Worm (Caenorhabditis elegans) whole organism, L4 larva: ENCODE measurements around the gene C45G7.4.

Experiments used
- F10B5.3 ChIP-seq: sonication (generic microtip); optimal IDR thresholded peaks from 2 replicates; lab custom pipeline; 2016; ENCODE audit warnings: mild to moderate bottlenecking, missing genetic modification characterization, missing compliant biosample characterization
- F49E8.2 ChIP-seq: sonication (generic microtip); optimal IDR thresholded peaks from 2 replicates; lab custom pipeline; 2016; ENCODE audit warnings: missing compliant biosample characterization, mild to moderate bottlenecking, missing genetic modification characterization, borderline replicate concordance
- T26A8.4 ChIP-seq: fragments of 200-800 bp; sonication (Bioruptor generic); IDR thresholded peaks from 2 replicates; pipeline ENCODE4 v1.3.6; 2022; ENCODE audit warnings: missing genetic modification characterization, missing compliant biosample characterization
- Y5F2A.4 ChIP-seq: fragments of 200-800 bp; sonication (Bioruptor generic); optimal IDR thresholded peaks from 2 replicates; lab custom pipeline; 2018; ENCODE audit warnings: mild to moderate bottlenecking, missing genetic modification characterization, missing compliant biosample characterization
- aha-1 ChIP-seq: fragments of 150-350 bp; peaks from one replicate; lab custom pipeline; 2014; ENCODE audit warnings: missing biosample characterization, missing genetic modification characterization
- attf-4 ChIP-seq: sonication (generic microtip); optimal IDR thresholded peaks from 3 replicates; lab custom pipeline; 2017; ENCODE audit warnings: missing biosample characterization, missing genetic modification characterization
- ceh-28 ChIP-seq: fragments of 150-350 bp; optimal IDR thresholded peaks from 2 replicates; lab custom pipeline; 2014; ENCODE audit warnings: missing biosample characterization, missing genetic modification reagents, missing genetic modification characterization
- ceh-44 ChIP-seq: fragments of 200-800 bp; sonication (Bioruptor generic); IDR thresholded peaks from 2 replicates; pipeline ENCODE4 v1.3.6; 2022; ENCODE audit warnings: missing genetic modification reagents, missing genetic modification characterization, missing compliant biosample characterization
- ceh-62 ChIP-seq: sonication (generic microtip); optimal IDR thresholded peaks from 2 replicates; lab custom pipeline; 2017; ENCODE audit warnings: missing biosample characterization, missing genetic modification characterization
- ctbp-1 ChIP-seq: fragments of 200-800 bp; sonication (Bioruptor generic); IDR thresholded peaks from 2 replicates; pipeline ENCODE4 v1.3.6; 2022; ENCODE audit warnings: missing genetic modification reagents, missing genetic modification characterization, missing compliant biosample characterization
- dpl-1 ChIP-seq: fragments of 150-350 bp; optimal IDR thresholded peaks from 2 replicates; lab custom pipeline; 2014; ENCODE audit warnings: missing biosample characterization, missing genetic modification reagents, missing genetic modification characterization
- hif-1 ChIP-seq, 2 experiments: sonication (generic microtip); optimal IDR thresholded peaks; 2 replicates each; lab custom pipeline; 2016 to 2017; ENCODE audit warnings: missing compliant biosample characterization in 2 of 2, missing genetic modification characterization in 2 of 2, missing genetic modification reagents in 2 of 2, missing genotype in 2 of 2, mild to moderate bottlenecking in 1 of 2
- hlh-11 ChIP-seq: fragments of 200-800 bp; sonication (Bioruptor generic); optimal IDR thresholded peaks from 2 replicates; lab custom pipeline; 2018; ENCODE audit warnings: mild to moderate bottlenecking, missing genetic modification characterization, missing compliant biosample characterization
- hlh-30 ChIP-seq: sonication (generic microtip); optimal IDR thresholded peaks from 2 replicates; lab custom pipeline; 2017; ENCODE audit warnings: antibody characterized with exemption, mild to moderate bottlenecking, missing genetic modification characterization, missing compliant biosample characterization; ENCODE audit not compliant: insufficient read depth
- lin-1 ChIP-seq: fragments of 200-800 bp; sonication (Bioruptor generic); IDR thresholded peaks from 2 replicates; pipeline ENCODE4 v1.3.6; 2022; ENCODE audit warnings: missing genetic modification reagents, missing genetic modification characterization, missing compliant biosample characterization
- lin-13 ChIP-seq: fragments of 150-350 bp; optimal IDR thresholded peaks from 2 replicates; lab custom pipeline; 2014; ENCODE audit warnings: missing biosample characterization, missing genetic modification reagents, missing genetic modification characterization
- lin-29 ChIP-seq: fragments of 200-800 bp; sonication (Bioruptor generic); IDR thresholded peaks from 2 replicates; pipeline ENCODE4 v1.3.6; 2022; ENCODE audit warnings: missing genetic modification reagents, missing genetic modification characterization, missing compliant biosample characterization
- lir-3 ChIP-seq: sonication (generic microtip); optimal IDR thresholded peaks from 2 replicates; lab custom pipeline; 2016; ENCODE audit warnings: mild to moderate bottlenecking, missing genetic modification characterization, missing compliant biosample characterization
- lsy-2 ChIP-seq, 2 experiments: fragments of 150-350 bp in 1 of 2; sonication (generic microtip) in 1 of 2; optimal IDR thresholded peaks; 2 replicates each; lab custom pipeline; 2014 to 2017; ENCODE audit warnings: missing biosample characterization in 2 of 2, missing genetic modification characterization in 2 of 2
- madf-5 ChIP-seq, 2 experiments: fragments of 200-800 bp; sonication (Bioruptor generic); IDR thresholded peaks; 2 replicates each; pipeline ENCODE4 v1.3.6; 2022; ENCODE audit warnings: missing compliant biosample characterization in 2 of 2, missing genetic modification characterization in 2 of 2
- mxl-2 ChIP-seq: fragments of 200-800 bp; sonication (Bioruptor generic); conservative IDR thresholded peaks from 2 replicates; pipeline ENCODE4 v1.3.6; 2022; ENCODE audit warnings: missing genetic modification reagents, missing genetic modification characterization, missing compliant biosample characterization
- nhr-237 ChIP-seq: sonication (generic microtip); optimal IDR thresholded peaks from 2 replicates; lab custom pipeline; 2017; ENCODE audit warnings: missing biosample characterization, missing genetic modification characterization
- nhr-25 ChIP-seq: sonication (generic microtip); optimal IDR thresholded peaks from 2 replicates; lab custom pipeline; 2017; ENCODE audit warnings: missing genetic modification characterization, mild to moderate bottlenecking, missing compliant biosample characterization, antibody characterized with exemption, moderate library complexity, borderline replicate concordance; ENCODE audit not compliant: insufficient read depth
- nhr-48 ChIP-seq: sonication (generic microtip); optimal IDR thresholded peaks from 2 replicates; lab custom pipeline; 2016; ENCODE audit warnings: mild to moderate bottlenecking, missing genetic modification characterization, missing compliant biosample characterization
- nhr-6 ChIP-seq: fragments of 150-350 bp; optimal IDR thresholded peaks from 2 replicates; lab custom pipeline; 2014; ENCODE audit warnings: missing biosample characterization, missing genetic modification characterization
- php-3 ChIP-seq: fragments of 200-800 bp; sonication (Bioruptor generic); IDR thresholded peaks from 2 replicates; pipeline ENCODE4 v1.3.6; 2022; ENCODE audit warnings: missing genetic modification reagents, missing genetic modification characterization, missing compliant biosample characterization
- pqm-1 ChIP-seq: sonication (generic microtip); optimal IDR thresholded peaks from 2 replicates; lab custom pipeline; 2017; ENCODE audit warnings: missing biosample characterization, missing genetic modification characterization
- rbr-2 ChIP-seq: sonication (generic microtip); optimal IDR thresholded peaks from 2 replicates; lab custom pipeline; 2016; ENCODE audit warnings: missing genotype, missing genetic modification characterization, missing compliant biosample characterization
- set-16 ChIP-seq: fragments of 200-800 bp; sonication (Bioruptor generic); IDR thresholded peaks from 2 replicates; pipeline ENCODE4 v1.3.6; 2022; ENCODE audit warnings: missing genetic modification reagents, missing genetic modification characterization, missing compliant biosample characterization
- tag-97 ChIP-seq: fragments of 200-800 bp; sonication (Bioruptor generic); IDR thresholded peaks from 2 replicates; pipeline ENCODE4 v1.3.6; 2022; ENCODE audit warnings: missing genetic modification characterization, missing compliant biosample characterization
- unc-39 ChIP-seq: sonication (generic microtip); optimal IDR thresholded peaks from 2 replicates; lab custom pipeline; 2017; ENCODE audit warnings: missing biosample characterization, missing genetic modification characterization
- zip-11 ChIP-seq: fragments of 200-800 bp; sonication (Bioruptor generic); IDR thresholded peaks from 2 replicates; pipeline ENCODE4 v1.3.6; 2022; ENCODE audit warnings: missing genetic modification characterization, missing compliant biosample characterization
- zip-2 ChIP-seq: fragments of 150-350 bp; optimal IDR thresholded peaks from 2 replicates; lab custom pipeline; 2014; ENCODE audit warnings: missing biosample characterization, missing genetic modification characterization

The C45G7.4 gene

ce11 chrIV:2390251-2390672 lies 42.5 kb upstream of the C45G7.4 start (continued):
- TF ChIP-seq lir-3 (tag; lab: Kevin White, UChicago) (no peak), rbr-2 (tag; lab: Kevin White, UChicago) (peak; percentile 48), attf-4 (tag; lab: Kevin White, UChicago) (no peak), madf-5 (GFP tag; IDR thresholded peaks at IDR 0.05; lab: Robert Waterston, UW) (0 out of 4 replicates have a peak, but pooled peaks of 1 of the 2 experiments have one; percentile 37), lin-1 (peak; percentile 36; the same call in 1 of the 2 replicates), zip-2 (tag; lab: Kevin White, UChicago) (no peak), php-3 (GFP tag; lab: Robert Waterston, UW) (no peak; the same call in 1 of the 2 replicates), lin-29 (GFP tag; lab: Robert Waterston, UW) (peak; percentile 31; the same call in 1 of the 2 replicates), hlh-11 (tag; lab: Kevin White, UChicago) (peak; percentile 55), T26A8.4 (peak; percentile 76), hlh-30 (tag; lab: Kevin White, UChicago) (peak; percentile 61), ceh-62 (tag; lab: Kevin White, UChicago) (no peak), pqm-1 (tag; lab: Kevin White, UChicago) (peak; percentile 7), nhr-237 (tag; lab: Kevin White, UChicago) (no peak), dpl-1 (peak; percentile 36), F49E8.2 (tag; lab: Kevin White, UChicago) (peak; percentile 57), mxl-2 (no peak), ctbp-1 (GFP tag; lab: Robert Waterston, UW) (peak; percentile 45; the same call in 1 of the 2 replicates), Y5F2A.4 (GFP tag; lab: Kevin White, UChicago) (peak; percentile 2), zip-11 (GFP tag; lab: Robert Waterston, UW) (no peak), F10B5.3 (tag; lab: Kevin White, UChicago) (peak; percentile 21), lsy-2 (tag; optimal IDR thresholded peaks at IDR 0.05; lab: Kevin White, UChicago) (peak; percentile 26 to 69), hif-1 (tag; optimal IDR thresholded peaks at IDR 0.05; lab: Kevin White, UChicago) (no peak)

- TF ChIP-seq nhr-48 (tag; lab: Kevin White, UChicago) (no peak), aha-1 (tag; lab: Kevin White, UChicago) (peak; percentile 86), lin-13 (GFP tag; lab: Kevin White, UChicago) (no peak), nhr-25 (tag; lab: Kevin White, UChicago) (no peak), lin-29 (GFP tag; lab: Robert Waterston, UW) (0 out of 2 replicates have a peak, but pooled peaks have one; percentile 4), ceh-28 (tag; lab: Kevin White, UChicago) (peak; percentile 32)
Observed at ce11 chrIV:2390804-2391203, 42.0 kb upstream of the C45G7.4 start, which contains the start of gene eri-5. eri-5 (plus strand) TSS chrIV:2390821.

- TF ChIP-seq madf-5 (GFP tag; IDR thresholded peaks at IDR 0.05; lab: Robert Waterston, UW) (no peak), php-3 (GFP tag; lab: Robert Waterston, UW) (no peak), ceh-28 (tag; lab: Kevin White, UChicago) (peak; percentile 84), tag-97 (no peak)
Observed at ce11 chrIV:2391809-2392208, 41.0 kb upstream of the C45G7.4 start.

DNA sequence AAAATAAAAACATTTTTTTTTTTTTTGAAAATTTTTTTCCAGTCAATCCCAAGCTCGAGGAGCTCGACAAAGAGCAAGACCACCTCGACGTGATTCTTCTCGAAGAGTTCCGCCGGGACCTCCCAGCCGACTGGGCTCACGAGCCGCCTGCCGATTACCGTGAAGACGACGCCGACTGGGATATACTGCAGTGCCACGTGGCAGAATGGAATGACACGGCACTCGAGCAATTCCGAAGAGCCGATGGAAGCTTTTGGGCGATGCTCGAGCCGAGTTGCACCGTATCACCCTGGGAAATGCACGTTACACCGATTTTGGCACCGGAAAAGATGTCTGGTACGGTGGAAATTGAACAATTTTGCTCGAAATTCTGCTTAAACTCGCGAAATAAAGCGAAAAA lies 39.8 kb upstream of the C45G7.4 start:
- TF ChIP-seq nhr-6 (tag; lab: Kevin White, UChicago) (no peak), unc-39 (no peak), nhr-25 (tag; lab: Kevin White, UChicago) (no peak), ceh-44 (no peak), set-16 (peak; percentile 73)

DNA sequence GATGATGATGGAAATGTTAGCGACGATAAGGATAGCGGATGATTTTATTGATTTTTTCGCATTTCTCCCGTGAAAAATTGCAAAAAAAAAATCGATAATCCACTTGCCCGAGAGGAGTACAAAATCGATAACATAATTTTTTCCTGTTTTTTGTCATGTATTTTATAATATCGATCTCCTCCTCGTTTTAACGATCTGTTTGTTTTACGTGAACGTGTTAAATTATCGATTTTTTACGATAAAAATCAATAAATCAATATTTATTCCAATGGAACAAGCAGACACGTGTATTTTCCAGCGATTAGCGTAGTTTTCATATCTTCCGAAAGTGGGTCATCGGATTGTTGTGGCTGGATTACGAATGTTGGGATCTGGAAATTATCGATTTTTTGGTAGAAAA lies 36.8 kb upstream of the C45G7.4 start:
- TF ChIP-seq hlh-30 (tag; lab: Kevin White, UChicago) (no peak), nhr-6 (tag; lab: Kevin White, UChicago) (no peak), ceh-28 (tag; lab: Kevin White, UChicago) (peak; percentile 99), set-16 (no peak)
